Fruit fly (Drosophila melanogaster): ENCODE data around the gene CG5116.

dm6 chr3R:25519465-25520071 lies 36.7 kb downstream of the CG5116 start:
- no peak for TF ChIP-seq cnc (optimal IDR thresholded peaks at IDR 0.05)
- no peak for TF ChIP-seq CG11617 (GFP tag; optimal IDR thresholded peaks at IDR 0.05)
- no peak for TF ChIP-seq Clk (GFP tag; optimal IDR thresholded peaks at IDR 0.05)
- TF ChIP-seq CG1620 (GFP tag; optimal IDR thresholded peaks at IDR 0.05): no peak
- TF ChIP-seq CG12768 (GFP tag; optimal IDR thresholded peaks at IDR 0.05): no peak
- no peak for TF ChIP-seq CG7101 (tag; optimal IDR thresholded peaks at IDR 0.05)
- TF ChIP-seq pad (GFP tag; optimal IDR thresholded peaks at IDR 0.05): no peak
- TF ChIP-seq Mnt (GFP tag; optimal IDR thresholded peaks at IDR 0.05): no peak
- TF ChIP-seq CG7045 (GFP tag; optimal IDR thresholded peaks at IDR 0.05): no peak
- TF ChIP-seq kay (GFP tag; ENCODE audit: borderline replicate concordance): no peak
- no peak for TF ChIP-seq CG33017 (tag; optimal IDR thresholded peaks at IDR 0.05)
- no peak for TF ChIP-seq CG14711 (tag; optimal IDR thresholded peaks at IDR 0.05)

Data from whole organism, adult.